Fruit fly (Drosophila melanogaster): ENCODE results near the gene CG11109.

The CG11109 gene

DNA sequence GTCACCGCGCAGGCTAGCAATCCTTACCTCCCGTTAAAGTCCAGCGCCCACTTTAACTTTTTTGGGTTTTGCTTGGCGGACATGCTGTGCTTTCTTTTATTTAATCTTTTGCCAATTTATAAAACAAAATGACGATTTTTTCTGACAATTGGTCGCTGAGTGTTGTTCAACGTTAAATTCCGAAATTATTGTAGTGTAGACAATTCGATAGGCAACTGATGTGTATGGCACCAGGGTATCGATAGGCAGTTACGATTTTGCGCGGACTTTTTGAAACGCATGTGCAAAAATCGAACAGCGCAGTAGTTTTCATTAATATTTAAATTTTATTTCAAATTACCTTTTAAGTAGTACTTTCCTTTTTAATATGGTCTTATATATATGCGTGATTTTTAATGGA lies 3.9 kb upstream of the CG11109 start, which contains the start of gene EMC4 (continued):
- TF ChIP-seq CG15601 (tag; optimal IDR thresholded peaks at IDR 0.05), result no peak
- peak; percentile 6 for TF ChIP-seq Max (GFP tag; optimal IDR thresholded peaks at IDR 0.05)
- TF ChIP-seq CG12391 (tag; optimal IDR thresholded peaks at IDR 0.05), result peak; percentile 54
- TF ChIP-seq CG2678 (tag; optimal IDR thresholded peaks at IDR 0.05), result peak; percentile 21
- TF ChIP-seq CG10366 (GFP tag; IDR thresholded peaks at IDR 0.05), result peak; percentile 31; the same call in 1 of the 2 replicates
- TF ChIP-seq gsb (GFP tag; IDR thresholded peaks at IDR 0.05), result no peak
- peak; percentile 21 for TF ChIP-seq sqz (GFP tag; optimal IDR thresholded peaks at IDR 0.05)
- TF ChIP-seq CG11723 (GFP tag; optimal IDR thresholded peaks at IDR 0.05), result no peak
- TF ChIP-seq HLH54F (GFP tag; optimal IDR thresholded peaks at IDR 0.05), result peak; percentile 62
- no peak for TF ChIP-seq Doc2 (GFP tag; IDR thresholded peaks at IDR 0.05)
- no peak for TF ChIP-seq HmgD (GFP tag; optimal IDR thresholded peaks at IDR 0.05)
- TF ChIP-seq CG18764 (GFP tag; optimal IDR thresholded peaks at IDR 0.05), result peak; percentile 30
- no peak for TF ChIP-seq CG10462 (GFP tag; optimal IDR thresholded peaks at IDR 0.05)
- TF ChIP-seq ham (GFP tag; IDR thresholded peaks at IDR 0.05), result no peak
- TF ChIP-seq CG16815 (GFP tag; optimal IDR thresholded peaks at IDR 0.05), result no peak

DNA sequence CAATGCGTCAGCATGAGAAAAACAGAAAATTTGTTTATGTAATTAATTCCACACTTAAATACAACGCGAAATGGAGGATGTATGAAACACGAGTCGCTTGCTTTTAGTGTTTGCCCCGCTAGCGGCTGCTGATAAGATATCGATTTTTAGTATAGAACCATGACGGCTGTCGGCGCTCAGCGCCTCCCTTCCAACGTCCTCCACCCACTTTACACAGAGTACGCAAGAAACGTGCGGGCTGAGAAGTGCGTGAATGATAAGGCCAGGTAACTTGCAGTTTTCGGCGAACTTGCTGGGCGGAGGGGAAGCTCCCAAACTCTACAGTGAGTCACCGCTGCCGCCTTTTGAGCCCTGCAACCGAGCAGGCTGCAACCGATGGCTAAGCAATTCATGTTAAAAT lies 1.6 kb upstream of the CG11109 start:
- TF ChIP-seq psq (GFP tag; optimal IDR thresholded peaks at IDR 0.05) (no peak), maf-S (GFP tag; optimal IDR thresholded peaks at IDR 0.05) (no peak), chif (GFP tag; optimal IDR thresholded peaks at IDR 0.05) (no peak), bcd (GFP tag; optimal IDR thresholded peaks at IDR 0.05) (no peak), Mrtf (GFP tag; IDR thresholded peaks at IDR 0.05) (no peak), CG9609 (GFP tag; optimal IDR thresholded peaks at IDR 0.05) (no peak), p53 (GFP tag; optimal IDR thresholded peaks at IDR 0.05) (no peak), CG7786 (GFP tag; optimal IDR thresholded peaks at IDR 0.05) (no peak), CG12769 (tag; optimal IDR thresholded peaks at IDR 0.05) (no peak), CG9437 (GFP tag; optimal IDR thresholded peaks at IDR 0.05) (no peak), CG12744 (GFP tag; optimal IDR thresholded peaks at IDR 0.05) (no peak), CTCF (GFP tag; optimal IDR thresholded peaks at IDR 0.05) (no peak), kay (GFP tag; optimal IDR thresholded peaks at IDR 0.05) (peak; percentile 63), twi (tag; optimal IDR thresholded peaks at IDR 0.05) (no peak), org-1 (GFP tag; optimal IDR thresholded peaks at IDR 0.05) (no peak), ara (GFP tag; IDR thresholded peaks at IDR 0.05) (no peak), CG9215 (GFP tag; IDR thresholded peaks at IDR 0.05) (no peak), sima (GFP tag; optimal IDR thresholded peaks at IDR 0.05) (no peak), CG43689 (GFP tag; IDR thresholded peaks at IDR 0.05) (no peak), fru (optimal IDR thresholded peaks at IDR 0.05) (no peak), danr (GFP tag; IDR thresholded peaks at IDR 0.05) (no peak), GATAe (GFP tag; conservative IDR thresholded peaks at IDR 0.05) (peak; percentile 64; the same call in 1 of the 2 replicates), CG5245 (GFP tag; optimal IDR thresholded peaks at IDR 0.05) (no peak), Hey (tag; optimal IDR thresholded peaks at IDR 0.05) (peak; percentile 21), Ravus (GFP tag; IDR thresholded peaks at IDR 0.05) (no peak), CG1602 (GFP tag; optimal IDR thresholded peaks at IDR 0.05) (no peak), HmgZ (tag; optimal IDR thresholded peaks at IDR 0.05) (peak; percentile 5), NfI (GFP tag; optimal IDR thresholded peaks at IDR 0.05) (no peak), CG18619 (GFP tag; optimal IDR thresholded peaks at IDR 0.05) (no peak), sob (GFP tag; IDR thresholded peaks at IDR 0.05) (no peak), Trl (optimal IDR thresholded peaks at IDR 0.05) (no peak), Trl (GFP tag; optimal IDR thresholded peaks at IDR 0.05) (no peak), CG30403 (GFP tag; optimal IDR thresholded peaks at IDR 0.05) (no peak), disco-r (GFP tag; optimal IDR thresholded peaks at IDR 0.05) (no peak), D19B (GFP tag; optimal IDR thresholded peaks at IDR 0.05) (no peak), CG2678 (tag; optimal IDR thresholded peaks at IDR 0.05) (no peak), CG15011 (GFP tag; optimal IDR thresholded peaks at IDR 0.05) (no peak), CG18011 (GFP tag; optimal IDR thresholded peaks at IDR 0.05) (no peak), CG7839 (tag; optimal IDR thresholded peaks at IDR 0.05) (no peak), Lpt (GFP tag; optimal IDR thresholded peaks at IDR 0.05) (no peak)

Measured in whole organism, embryonic.